Worm (Caenorhabditis elegans): ENCODE data around the gene clec-163.

Gene clec-163

ce11 chrIII:10794049-10794448 is at the start of gene clec-163:
TSS of gene clec-163 (plus strand) at chrIII:10794349.
- TF ChIP-seq aly-2 (tag; optimal IDR thresholded peaks at IDR 0.05) (no peak), ZK546.5 (tag; optimal IDR thresholded peaks at IDR 0.05) (no peak), elt-3 (tag; optimal IDR thresholded peaks at IDR 0.05) (no peak), nfya-1 (tag; optimal IDR thresholded peaks at IDR 0.05; ENCODE audit: insufficient read depth) (no peak), nhr-11 (tag; optimal IDR thresholded peaks at IDR 0.05) (no peak), snpc-4 (tag; optimal IDR thresholded peaks at IDR 0.05) (no peak), elt-2 (tag; optimal IDR thresholded peaks at IDR 0.05) (no peak), egl-27 (tag; optimal IDR thresholded peaks at IDR 0.05) (no peak), mml-1 (tag; optimal IDR thresholded peaks at IDR 0.05) (no peak), lsy-12 (tag; optimal IDR thresholded peaks at IDR 0.05) (no peak), lin-15B (tag; optimal IDR thresholded peaks at IDR 0.05) (no peak), tbx-2 (tag; optimal IDR thresholded peaks at IDR 0.05) (no peak)

ce11 chrIII:10746406-10746807 is 47.7 kb upstream of the clec-163 start:
- TF ChIP-seq ceh-9 (tag; optimal IDR thresholded peaks at IDR 0.05) (no peak), elt-2 (tag; optimal IDR thresholded peaks at IDR 0.05) (peak; percentile 8), ceh-82 (tag; optimal IDR thresholded peaks at IDR 0.05) (peak; percentile 14), nhr-43 (tag; optimal IDR thresholded peaks at IDR 0.05; ENCODE audit: poor library complexity, severe bottlenecking) (peak; percentile 20)

- TF ChIP-seq hmg-11 (tag; optimal IDR thresholded peaks at IDR 0.05): peak; percentile 73
- peak; percentile 76 for TF ChIP-seq snpc-4 (tag; optimal IDR thresholded peaks at IDR 0.05)
- TF ChIP-seq nhr-28 (tag; optimal IDR thresholded peaks at IDR 0.05): no peak
- TF ChIP-seq egl-5 (tag; optimal IDR thresholded peaks at IDR 0.05): peak; percentile 59
- peak; percentile 81 for TF ChIP-seq pha-4 (tag; optimal IDR thresholded peaks at IDR 0.05)
- TF ChIP-seq pqm-1 (tag; optimal IDR thresholded peaks at IDR 0.05): peak; percentile 15
- no peak for TF ChIP-seq zag-1 (tag; optimal IDR thresholded peaks at IDR 0.05)
- peak; percentile 82 for TF ChIP-seq skn-1 (tag; optimal IDR thresholded peaks at IDR 0.05)
- TF ChIP-seq elt-2 (tag; optimal IDR thresholded peaks at IDR 0.05): peak; percentile 55
- peak; percentile 75 for TF ChIP-seq lin-39 (tag; optimal IDR thresholded peaks at IDR 0.05)
- peak; percentile 93 for TF ChIP-seq nfya-1 (tag; optimal IDR thresholded peaks at IDR 0.05; ENCODE audit: insufficient read depth)
- peak; percentile 55 for TF ChIP-seq nhr-23 (tag; optimal IDR thresholded peaks at IDR 0.05)
- TF ChIP-seq ama-1 (optimal IDR thresholded peaks at IDR 0.05): peak; percentile 47
- TF ChIP-seq tbx-2 (tag; optimal IDR thresholded peaks at IDR 0.05): no peak
- TF ChIP-seq nhr-25 (tag; optimal IDR thresholded peaks at IDR 0.05): peak; percentile 73
- TF ChIP-seq nhr-11 (tag; optimal IDR thresholded peaks at IDR 0.05): no peak
- no peak for TF ChIP-seq ztf-11 (tag; optimal IDR thresholded peaks at IDR 0.05)
- TF ChIP-seq aly-2 (tag; optimal IDR thresholded peaks at IDR 0.05): no peak
- peak; percentile 72 for TF ChIP-seq lin-15B (tag; optimal IDR thresholded peaks at IDR 0.05)
- TF ChIP-seq unc-62 (GFP tag; optimal IDR thresholded peaks at IDR 0.05): no peak
- no peak for TF ChIP-seq fkh-10 (GFP tag; optimal IDR thresholded peaks at IDR 0.05)
- no peak for TF ChIP-seq elt-3 (tag; optimal IDR thresholded peaks at IDR 0.05)
- TF ChIP-seq ceh-28 (tag; optimal IDR thresholded peaks at IDR 0.05): peak; percentile 74
Observed at ce11 chrIII:10747620-10748479, 46.3 kb upstream of the clec-163 start, which contains the start of the genes ran-1 and dkc-1. TSS of gene ran-1 (minus strand) at chrIII:10747728. TSS of gene dkc-1 (plus strand) at chrIII:10748429.

- TF ChIP-seq elt-2 (tag; optimal IDR thresholded peaks at IDR 0.05): peak; percentile 1
Observed at ce11 chrIII:10750043-10750442, 44.1 kb upstream of the clec-163 start, which contains the start of gene enu-3.6. TSS of gene enu-3.6 (plus strand) at chrIII:10750434.

ce11 chrIII:10754379-10754778 is 39.8 kb upstream of the clec-163 start:
- no peak for TF ChIP-seq nhr-11 (tag; optimal IDR thresholded peaks at IDR 0.05)
- TF ChIP-seq egl-5 (tag; optimal IDR thresholded peaks at IDR 0.05): no peak
- no peak for TF ChIP-seq sea-2 (GFP tag; optimal IDR thresholded peaks at IDR 0.05)

All from whole organism, L3 larva.